Fruit fly (Drosophila melanogaster) whole organism, embryonic: ENCODE measurements around the gene GC.

Experiments
- ATbp ChIP-seq: fragments of 200-800 bp; sonication (Bioruptor generic); optimal IDR thresholded peaks from 2 replicates; lab custom pipeline; 2017; ENCODE audit warnings: missing biosample characterization, mild to moderate bottlenecking, missing genetic modification characterization, missing genetic modification reagents
- Antp ChIP-seq: fragments of 200-800 bp; sonication (Bioruptor generic); optimal IDR thresholded peaks from 3 replicates; lab custom pipeline; 2016; ENCODE audit warnings: missing biosample characterization, missing genetic modification characterization
- Asciz ChIP-seq: fragments of 200-800 bp; sonication (Bioruptor generic); optimal IDR thresholded peaks from 2 replicates; lab custom pipeline; 2017; ENCODE audit warnings: missing biosample characterization, mild to moderate bottlenecking, missing genetic modification characterization, missing genetic modification reagents
- CG10209 ChIP-seq: fragments of 200-800 bp; sonication (Bioruptor generic); optimal IDR thresholded peaks from 3 replicates; lab custom pipeline; 2017; ENCODE audit warnings: missing biosample characterization, mild to moderate bottlenecking, missing genetic modification characterization, missing genetic modification reagents
- CG11247 ChIP-seq: fragments of 200-800 bp; sonication (Bioruptor generic); IDR thresholded peaks from 2 replicates; pipeline ENCODE4 v1.3.6; 2022; ENCODE audit warnings: missing biosample characterization, missing genetic modification characterization
- CG12104 ChIP-seq: fragments of 200-800 bp; sonication (Bioruptor generic); optimal IDR thresholded peaks from 3 replicates; lab custom pipeline; 2016; ENCODE audit warnings: missing biosample characterization, missing genetic modification characterization
- CG13424 ChIP-seq: fragments of 200-800 bp; sonication (Bioruptor generic); optimal IDR thresholded peaks from 2 replicates; lab custom pipeline; 2019; ENCODE audit warnings: missing biosample characterization, mild to moderate bottlenecking, missing genetic modification characterization, moderate library complexity
- CG14050 ChIP-seq: fragments of 200-800 bp; sonication (Bioruptor generic); IDR thresholded peaks from 3 replicates; pipeline ENCODE4 v1.3.6; 2022; ENCODE audit warnings: missing biosample characterization, missing genetic modification characterization
- CG1832 ChIP-seq: fragments of 200-800 bp; sonication (Bioruptor generic); optimal IDR thresholded peaks from 2 replicates; lab custom pipeline; 2017; ENCODE audit warnings: missing biosample characterization, mild to moderate bottlenecking, missing genetic modification characterization, inconsistent platforms
- CG2199 ChIP-seq: fragments of 200-800 bp; sonication (Bioruptor generic); IDR thresholded peaks from 3 replicates; pipeline ENCODE4 v1.3.6; 2022; ENCODE audit warnings: missing biosample characterization, missing genetic modification characterization
- CG31441 ChIP-seq: fragments of 200-800 bp; sonication (Bioruptor generic); IDR thresholded peaks from 2 replicates; pipeline ENCODE4 v1.3.6; 2022; ENCODE audit warnings: missing biosample characterization, missing genetic modification characterization
- CG3281 ChIP-seq: fragments of 200-800 bp; sonication (Bioruptor generic); optimal IDR thresholded peaks from 3 replicates; lab custom pipeline; 2017; ENCODE audit warnings: missing biosample characterization, mild to moderate bottlenecking, missing genetic modification characterization
- CG3407 ChIP-seq: fragments of 200-800 bp; sonication (Bioruptor generic); optimal IDR thresholded peaks from 2 replicates; lab custom pipeline; 2018; ENCODE audit warnings: missing biosample characterization, mild to moderate bottlenecking, missing genetic modification characterization
- CG7271 ChIP-seq: fragments of 200-800 bp; sonication (Bioruptor generic); optimal IDR thresholded peaks from 2 replicates; lab custom pipeline; 2018; ENCODE audit warnings: missing biosample characterization, mild to moderate bottlenecking, missing genetic modification characterization, moderate library complexity
- CG9876 ChIP-seq: fragments of 200-800 bp; sonication (Bioruptor generic); optimal IDR thresholded peaks from 2 replicates; lab custom pipeline; 2016; ENCODE audit warnings: missing biosample characterization, missing genetic modification characterization
- CrebB ChIP-seq: fragments of 200-800 bp; sonication (Bioruptor generic); optimal IDR thresholded peaks from 3 replicates; lab custom pipeline; 2018; ENCODE audit warnings: missing biosample characterization, mild to moderate bottlenecking, missing genetic modification characterization
- Dip3 ChIP-seq: fragments of 200-800 bp; sonication (Bioruptor generic); optimal IDR thresholded peaks from 3 replicates; lab custom pipeline; 2016; ENCODE audit warnings: missing biosample characterization, missing genetic modification characterization
- Elba2 ChIP-seq: fragments of 200-800 bp; sonication (Bioruptor generic); optimal IDR thresholded peaks from 3 replicates; lab custom pipeline; 2016; ENCODE audit warnings: missing biosample characterization, missing genetic modification characterization
- Ets65A ChIP-seq: fragments of 200-800 bp; sonication (Bioruptor generic); peaks from one replicate; lab custom pipeline; 2016; ENCODE audit warnings: missing biosample characterization, missing genetic modification characterization
- Gsc ChIP-seq: fragments of 200-800 bp; sonication (Bioruptor generic); IDR thresholded peaks from 2 replicates; pipeline ENCODE4 v1.3.6; 2022; ENCODE audit warnings: missing biosample characterization, missing genetic modification characterization
- H2.0 ChIP-seq: fragments of 200-800 bp; sonication (Bioruptor generic); IDR thresholded peaks from 2 replicates; pipeline ENCODE4 v1.3.6; 2022; ENCODE audit warnings: missing biosample characterization, missing genetic modification characterization
- HHEX ChIP-seq: fragments of 200-800 bp; sonication (Bioruptor generic); optimal IDR thresholded peaks from 3 replicates; lab custom pipeline; 2017; ENCODE audit warnings: missing biosample characterization, mild to moderate bottlenecking, missing genetic modification characterization, missing genetic modification reagents
- MESR4 ChIP-seq: fragments of 200-800 bp; sonication (Bioruptor generic); optimal IDR thresholded peaks from 2 replicates; lab custom pipeline; 2018; ENCODE audit warnings: missing biosample characterization, mild to moderate bottlenecking, missing genetic modification characterization, moderate library complexity
- Mad ChIP-seq: fragments of 200-800 bp; sonication (Bioruptor generic); optimal IDR thresholded peaks from 2 replicates; lab custom pipeline; 2016; ENCODE audit warnings: missing biosample characterization, missing genetic modification characterization
- Med ChIP-seq: fragments of 200-800 bp; sonication (Bioruptor generic); peaks from one replicate; lab custom pipeline; 2016; ENCODE audit warnings: missing biosample characterization, missing genetic modification characterization, mild to moderate bottlenecking, inconsistent platforms, moderate library complexity
- Xrp1 ChIP-seq: fragments of 200-800 bp; sonication (Bioruptor generic); IDR thresholded peaks from 2 replicates; pipeline ENCODE4 v1.3.6; 2022; ENCODE audit warnings: missing biosample characterization, missing genetic modification characterization
- abd-A ChIP-seq: fragments of 200-800 bp; sonication (Bioruptor generic); optimal IDR thresholded peaks from 3 replicates; lab custom pipeline; 2019; ENCODE audit warnings: missing biosample characterization, mild to moderate bottlenecking, missing genetic modification characterization, moderate library complexity
- bcd ChIP-seq: fragments of 200-800 bp; sonication (Bioruptor generic); optimal IDR thresholded peaks from 2 replicates; lab custom pipeline; 2017; ENCODE audit warnings: missing biosample characterization, mild to moderate bottlenecking, missing genetic modification characterization
- cad ChIP-seq: fragments of >200 bp; optimal IDR thresholded peaks from 2 replicates; lab custom pipeline; 2017; ENCODE audit warnings: missing biosample characterization, missing genetic modification characterization
- chif ChIP-seq, 2 experiments: fragments of 200-800 bp; sonication (Bioruptor generic); optimal IDR thresholded peaks; 3 replicates each; lab custom pipeline; 2016; ENCODE audit warnings: missing biosample characterization in 2 of 2, missing genetic modification characterization in 2 of 2
- chm ChIP-seq: fragments of 200-800 bp; sonication (Bioruptor generic); IDR thresholded peaks from 2 replicates; pipeline ENCODE4 v1.3.6; 2022; ENCODE audit warnings: missing biosample characterization, missing genetic modification characterization
- dan ChIP-seq: fragments of 200-800 bp; sonication (Bioruptor generic); IDR thresholded peaks from 2 replicates; pipeline ENCODE4 v1.3.6; 2022; ENCODE audit warnings: missing biosample characterization, missing genetic modification characterization
- dmrt11E ChIP-seq: fragments of 200-800 bp; sonication (Bioruptor generic); optimal IDR thresholded peaks from 3 replicates; lab custom pipeline; 2018; ENCODE audit warnings: missing biosample characterization, mild to moderate bottlenecking, missing genetic modification characterization, moderate library complexity
- en ChIP-seq: fragments of 200-800 bp; sonication (Bioruptor generic); optimal IDR thresholded peaks from 2 replicates; lab custom pipeline; 2016; ENCODE audit warnings: missing biosample characterization, missing genetic modification characterization
- exex ChIP-seq: fragments of 200-800 bp; sonication (Bioruptor generic); optimal IDR thresholded peaks from 4 replicates; lab custom pipeline; 2018; ENCODE audit warnings: missing biosample characterization, mild to moderate bottlenecking, missing genetic modification characterization, moderate library complexity
- eyg ChIP-seq: fragments of 200-800 bp; sonication (Bioruptor generic); optimal IDR thresholded peaks from 3 replicates; lab custom pipeline; 2016; ENCODE audit warnings: missing biosample characterization, missing genetic modification characterization
- fd102C ChIP-seq: fragments of 200-800 bp; sonication (Bioruptor generic); optimal IDR thresholded peaks from 2 replicates; lab custom pipeline; 2018; ENCODE audit warnings: missing biosample characterization, mild to moderate bottlenecking, missing genetic modification characterization, moderate library complexity
- fru ChIP-seq: fragments of >200 bp; optimal IDR thresholded peaks from 2 replicates; lab custom pipeline; 2017
- lov ChIP-seq, 2 experiments: fragments of 200-800 bp in 1 of 2; fragments of >200 bp in 1 of 2; sonication (Bioruptor generic) in 1 of 2; IDR thresholded peaks in 1 of 2; optimal IDR thresholded peaks in 1 of 2; 2 replicates in 1 of 2; 3 replicates in 1 of 2; pipeline versions ENCODE4 v1.3.6 to Lab custom; 2017 to 2022; ENCODE audit warnings: missing biosample characterization in 1 of 2, missing genetic modification characterization in 1 of 2
- nau ChIP-seq: fragments of 200-800 bp; sonication (Bioruptor generic); optimal IDR thresholded peaks from 3 replicates; lab custom pipeline; 2017; ENCODE audit warnings: missing biosample characterization, mild to moderate bottlenecking, missing genetic modification characterization, missing genetic modification reagents
- pros ChIP-seq: fragments of 200-800 bp; sonication (Bioruptor generic); optimal IDR thresholded peaks from 3 replicates; lab custom pipeline; 2019; ENCODE audit warnings: missing biosample characterization, mild to moderate bottlenecking, missing genetic modification characterization, moderate library complexity
- slp2 ChIP-seq: fragments of 200-800 bp; sonication (Bioruptor generic); optimal IDR thresholded peaks from 2 replicates; lab custom pipeline; 2016; ENCODE audit warnings: missing biosample characterization, missing genetic modification characterization
- stc ChIP-seq: fragments of 200-800 bp; sonication (Bioruptor generic); IDR thresholded peaks from 2 replicates; pipeline ENCODE4 v1.3.6; 2022; ENCODE audit warnings: missing biosample characterization, missing genetic modification characterization
- tio ChIP-seq: fragments of 200-800 bp; sonication (Bioruptor generic); optimal IDR thresholded peaks from 2 replicates; lab custom pipeline; 2017; ENCODE audit warnings: missing biosample characterization, missing genetic modification characterization, inconsistent platforms
- vnd ChIP-seq: fragments of 200-800 bp; sonication (Bioruptor generic); IDR thresholded peaks from 3 replicates; pipeline ENCODE4 v1.3.6; 2022; ENCODE audit warnings: missing biosample characterization, missing genetic modification characterization; ENCODE audit not compliant: partially characterized antibody
- zfh2 ChIP-seq: fragments of 200-800 bp; sonication (Bioruptor generic); optimal IDR thresholded peaks from 2 replicates; lab custom pipeline; 2016; ENCODE audit warnings: missing biosample characterization, missing genetic modification characterization

GC gene

DNA sequence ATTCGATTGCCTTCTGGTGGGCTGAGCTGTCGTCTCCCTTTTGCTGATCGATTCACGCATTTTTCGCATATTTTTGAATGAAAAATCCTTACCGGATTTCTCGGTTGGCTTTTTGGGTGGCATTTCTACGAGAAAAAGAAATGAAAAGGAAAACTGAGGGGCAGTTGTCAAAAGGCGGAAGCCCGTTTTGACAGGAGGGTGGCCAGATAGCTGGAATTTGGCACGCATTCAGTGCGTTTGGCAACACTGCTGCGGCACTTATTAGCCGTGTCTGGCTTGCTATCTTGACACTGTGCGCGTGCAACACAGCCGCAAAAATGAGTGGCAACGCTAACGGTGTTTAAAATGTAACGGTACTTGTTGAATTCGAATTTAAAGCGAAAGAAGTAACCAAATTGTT, 39.4 kb upstream of the GC start, which contains the start of gene RpL23A (continued):
- TF ChIP-seq CG11247 (GFP tag; lab: Robert Waterston, UW) (peak; percentile 97), ATbp (GFP tag; lab: Kevin White, UChicago) (peak; percentile 93), CG3281 (GFP tag; lab: Kevin White, UChicago) (peak; percentile 94), Mad (GFP tag; lab: Kevin White, UChicago) (peak; percentile 97), CG31441 (GFP tag; lab: Robert Waterston, UW) (peak; percentile 87), CG12104 (GFP tag; lab: Kevin White, UChicago) (peak; percentile 95), dmrt11E (tag; lab: Kevin White, UChicago) (peak; percentile 86), Gsc (GFP tag; lab: Robert Waterston, UW) (peak; percentile 70), chif (GFP tag; optimal IDR thresholded peaks at IDR 0.05; lab: Kevin White, UChicago) (peak; percentile 95 to 96), lov (optimal IDR thresholded peaks at IDR 0.05; lab: Kevin White, UChicago) (no peak), lov (GFP tag; IDR thresholded peaks at IDR 0.05; lab: Robert Waterston, UW) (peak; percentile 97), CG9876 (GFP tag; lab: Kevin White, UChicago) (peak; percentile 98), fd102C (GFP tag; lab: Kevin White, UChicago) (peak; percentile 93), cad (GFP tag; lab: Kevin White, UChicago) (no peak), Xrp1 (peak; percentile 78), CG13424 (peak; percentile 84), Asciz (GFP tag; lab: Kevin White, UChicago) (no peak), CrebB (tag; lab: Kevin White, UChicago) (peak; percentile 93), vnd (GFP tag; lab: Robert Waterston, UW) (no peak), tio (GFP tag; lab: Kevin White, UChicago) (no peak), bcd (GFP tag; lab: Kevin White, UChicago) (peak; percentile 99), slp2 (GFP tag; lab: Kevin White, UChicago) (peak; percentile 95), CG2199 (GFP tag; lab: Robert Waterston, UW) (peak; percentile 92), Dip3 (GFP tag; lab: Kevin White, UChicago) (peak; percentile 94), MESR4 (GFP tag; lab: Kevin White, UChicago) (peak; percentile 99), fru (lab: Kevin White, UChicago) (no peak), eyg (GFP tag; lab: Kevin White, UChicago) (peak; percentile 96), dan (GFP tag; lab: Robert Waterston, UW) (no peak; the same call in 1 of the 2 replicates), pros (GFP tag; lab: Kevin White, UChicago) (peak; percentile 23)

dm6 chr3L:1667423-1667822, 38.3 kb upstream of the GC start:
- TF ChIP-seq Ets65A (peak; percentile 46), ATbp (GFP tag; lab: Kevin White, UChicago) (no peak), HHEX (GFP tag; lab: Kevin White, UChicago) (no peak), Med (GFP tag; lab: Kevin White, UChicago) (peak; percentile 43), exex (tag; lab: Kevin White, UChicago) (no peak), H2.0 (GFP tag; lab: Robert Waterston, UW) (no peak), Antp (no peak), dan (GFP tag; lab: Robert Waterston, UW) (no peak), stc (GFP tag; lab: Robert Waterston, UW) (no peak), zfh2 (GFP tag; lab: Kevin White, UChicago) (no peak)

DNA sequence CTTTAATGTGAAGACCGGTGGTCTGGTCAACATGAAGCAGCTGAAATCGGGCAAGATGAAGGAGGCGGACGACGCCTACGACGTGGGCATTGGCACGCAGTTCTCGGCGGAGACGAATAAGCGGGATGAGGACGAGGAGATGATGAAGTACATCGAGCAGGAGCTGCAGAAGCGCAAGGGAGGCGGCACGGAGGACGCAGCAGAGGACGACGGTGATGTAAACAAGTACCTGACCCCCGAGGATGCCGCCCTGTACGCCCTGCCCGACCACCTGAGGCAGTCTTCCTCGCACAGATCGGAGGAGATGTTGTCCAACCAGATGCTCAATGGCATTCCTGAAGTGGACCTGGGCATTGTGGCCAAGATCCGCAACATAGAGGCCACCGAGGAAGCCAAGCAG, 36.4 kb upstream of the GC start:
- TF ChIP-seq Med (GFP tag; lab: Kevin White, UChicago) (peak; percentile 73), CG7271 (tag; lab: Kevin White, UChicago) (no peak), CG14050 (no peak), Elba2 (GFP tag; lab: Kevin White, UChicago) (no peak), abd-A (tag; lab: Kevin White, UChicago) (no peak), CG3407 (no peak), CG10209 (GFP tag; lab: Kevin White, UChicago) (no peak), CG1832 (GFP tag; lab: Kevin White, UChicago) (peak; percentile 4), en (GFP tag; lab: Kevin White, UChicago) (no peak), nau (GFP tag; lab: Kevin White, UChicago) (no peak), chm (0 out of 2 replicates have a peak, but pooled peaks have one; percentile 37), Ets65A (peak; percentile 91)
- TF ChIP-seq, all 482 proteins: peak for 4
